Fruit fly (Drosophila melanogaster): Measurements from ENCODE around the gene CG9175.

Gene CG9175

dm6 chr2L:6046865-6047264 is 51.9 kb downstream of the CG9175 start (continued):
- no peak for TF ChIP-seq Nf-YC (tag; optimal IDR thresholded peaks at IDR 0.05)
- 0 out of 3 replicates have a peak, but pooled peaks have one; percentile 23 for TF ChIP-seq CG6175 (GFP tag; IDR thresholded peaks at IDR 0.05)
- TF ChIP-seq CG13894 (tag; optimal IDR thresholded peaks at IDR 0.05): no peak
- peak; percentile 79 for TF ChIP-seq Med (GFP tag)
- TF ChIP-seq CG11723 (GFP tag; optimal IDR thresholded peaks at IDR 0.05): no peak
- 0 out of 2 replicates have a peak, but pooled peaks have one; percentile 11 for TF ChIP-seq amos (GFP tag; IDR thresholded peaks at IDR 0.05; ENCODE audit: partially characterized antibody)
- peak; percentile 83 for TF ChIP-seq sr (GFP tag; IDR thresholded peaks at IDR 0.05)
